Fruit fly (Drosophila melanogaster) whole organism, embryonic: ENCODE results near the gene CG2901.

Experiments used
- CG12071 ChIP-seq: fragments of 200-800 bp; sonication (Bioruptor generic); optimal IDR thresholded peaks from 3 replicates; lab custom pipeline; 2018; ENCODE audit warnings: missing biosample characterization, mild to moderate bottlenecking, missing genetic modification characterization
- CG1233 ChIP-seq: fragments of 200-800 bp; sonication (Bioruptor generic); optimal IDR thresholded peaks from 4 replicates; lab custom pipeline; 2018; ENCODE audit warnings: missing biosample characterization, mild to moderate bottlenecking, missing genetic modification characterization
- CG32767 ChIP-seq: fragments of 200-800 bp; sonication (Bioruptor generic); IDR thresholded peaks from 2 replicates; pipeline ENCODE4 v1.3.6; 2022; ENCODE audit warnings: missing biosample characterization, missing genetic modification characterization
- CG4424 ChIP-seq: fragments of 200-800 bp; sonication (Bioruptor generic); optimal IDR thresholded peaks from 3 replicates; lab custom pipeline; 2016; ENCODE audit warnings: missing biosample characterization, missing genetic modification characterization
- CG6689 ChIP-seq: fragments of 200-800 bp; sonication (Bioruptor generic); IDR thresholded peaks from 2 replicates; pipeline ENCODE4 v1.3.6; 2022; ENCODE audit warnings: missing biosample characterization, missing genetic modification characterization
- CG7372 ChIP-seq: fragments of 200-800 bp; sonication (Bioruptor generic); IDR thresholded peaks from 2 replicates; pipeline ENCODE4 v1.3.6; 2022; ENCODE audit warnings: missing biosample characterization, missing genetic modification characterization
- CrebB ChIP-seq: fragments of 200-800 bp; sonication (Bioruptor generic); optimal IDR thresholded peaks from 3 replicates; lab custom pipeline; 2018; ENCODE audit warnings: missing biosample characterization, mild to moderate bottlenecking, missing genetic modification characterization
- Neu2 ChIP-seq: fragments of 200-800 bp; sonication (Bioruptor generic); optimal IDR thresholded peaks from 3 replicates; lab custom pipeline; 2016; ENCODE audit warnings: missing biosample characterization, missing genetic modification characterization, borderline replicate concordance
- Sin3A ChIP-seq: fragments of >200 bp; optimal IDR thresholded peaks from 2 replicates; lab custom pipeline; 2018
- Spps ChIP-seq: fragments of 200-800 bp; sonication (Bioruptor generic); optimal IDR thresholded peaks from 2 replicates; lab custom pipeline; 2018; ENCODE audit warnings: missing biosample characterization, mild to moderate bottlenecking, missing genetic modification characterization
- Ssrp ChIP-seq: fragments of 200-800 bp; sonication (Bioruptor generic); optimal IDR thresholded peaks from 2 replicates; lab custom pipeline; 2018; ENCODE audit warnings: missing biosample characterization, mild to moderate bottlenecking, missing genetic modification characterization, moderate library complexity
- TFAM ChIP-seq: fragments of 200-800 bp; sonication (Bioruptor generic); optimal IDR thresholded peaks from 2 replicates; lab custom pipeline; 2017; ENCODE audit warnings: missing biosample characterization, missing genetic modification characterization, inconsistent platforms
- cato ChIP-seq: fragments of 200-800 bp; sonication (Bioruptor generic); optimal IDR thresholded peaks from 2 replicates; lab custom pipeline; 2016; ENCODE audit warnings: missing biosample characterization, missing genetic modification characterization, borderline replicate concordance
- croc ChIP-seq: fragments of 200-800 bp; sonication (Bioruptor generic); conservative IDR thresholded peaks from 3 replicates; pipeline ENCODE4 v1.3.6; 2022; ENCODE audit warnings: missing biosample characterization, missing genetic modification characterization
- ftz-f1 ChIP-seq: fragments of 200-800 bp; sonication (Bioruptor generic); optimal IDR thresholded peaks from 2 replicates; lab custom pipeline; 2016; ENCODE audit warnings: missing biosample characterization, missing genetic modification characterization
- onecut ChIP-seq: fragments of 200-800 bp; sonication (Bioruptor generic); IDR thresholded peaks from 2 replicates; pipeline ENCODE4 v1.3.6; 2022; ENCODE audit warnings: missing biosample characterization, missing genetic modification characterization
- psq ChIP-seq: fragments of 200-800 bp; sonication (Bioruptor generic); optimal IDR thresholded peaks from 2 replicates; lab custom pipeline; 2017; ENCODE audit warnings: missing biosample characterization, missing genetic modification characterization
- sens ChIP-seq: fragments of 200-800 bp; sonication (Bioruptor generic); peaks from one replicate; lab custom pipeline; 2016; ENCODE audit warnings: missing biosample characterization, missing genetic modification characterization
- seq ChIP-seq: fragments of 200-800 bp; sonication (Bioruptor generic); IDR thresholded peaks from 2 replicates; pipeline ENCODE4 v1.3.6; 2022; ENCODE audit warnings: missing biosample characterization, missing genetic modification characterization
- trem ChIP-seq: fragments of 200-800 bp; optimal IDR thresholded peaks from 3 replicates; lab custom pipeline; 2019; ENCODE audit warnings: missing biosample characterization, mild to moderate bottlenecking, missing genetic modification characterization, moderate library complexity
- yki ChIP-seq: fragments of >200 bp; optimal IDR thresholded peaks from 3 replicates; lab custom pipeline; 2018

The CG2901 gene

dm6 chrX:3880645-3881316 lies 52.8 kb downstream of the CG2901 start, which contains the start of gene VhaAC39-1 (continued):
- TF ChIP-seq trem (tag; lab: Kevin White, UChicago) (no peak), sens (GFP tag; lab: Kevin White, UChicago) (no peak), yki (lab: Kevin White, UChicago) (no peak), onecut (peak; percentile 89), TFAM (GFP tag; lab: Kevin White, UChicago) (no peak), croc (GFP tag; lab: Robert Waterston, UW) (no peak), CG4424 (no peak), Neu2 (no peak), psq (GFP tag; lab: Kevin White, UChicago) (no peak), CG7372 (GFP tag; lab: Robert Waterston, UW) (no peak), seq (GFP tag; lab: Robert Waterston, UW) (no peak), cato (GFP tag; lab: Kevin White, UChicago) (no peak), Spps (tag; lab: Kevin White, UChicago) (no peak), CG12071 (GFP tag; lab: Kevin White, UChicago) (no peak), Sin3A (lab: Kevin White, UChicago) (peak; percentile 7), Ssrp (tag; lab: Kevin White, UChicago) (no peak), CG32767 (GFP tag; lab: Robert Waterston, UW) (no peak), CG6689 (GFP tag; lab: Robert Waterston, UW) (no peak), CrebB (no peak), CG1233 (GFP tag; lab: Kevin White, UChicago) (no peak), ftz-f1 (GFP tag; lab: Kevin White, UChicago) (no peak)
